Fruit fly (Drosophila melanogaster): ENCODE measurements around the gene CG7567.

- TF ChIP-seq tgo (GFP tag; IDR thresholded peaks at IDR 0.05) (no peak), CG8924 (tag; optimal IDR thresholded peaks at IDR 0.05) (no peak), gcm2 (GFP tag; optimal IDR thresholded peaks at IDR 0.05) (no peak), esg (GFP tag; conservative IDR thresholded peaks at IDR 0.05) (no peak), hth (optimal IDR thresholded peaks at IDR 0.05) (no peak), NC2α (GFP tag; optimal IDR thresholded peaks at IDR 0.05) (no peak), bigmax (GFP tag; optimal IDR thresholded peaks at IDR 0.05) (no peak), dati (GFP tag; IDR thresholded peaks at IDR 0.05) (no peak)
Observed at dm6 chr3R:29608177-29608576, 20.3 kb upstream of the CG7567 start, which contains the start of gene Diedel2.
